Fruit fly (Drosophila melanogaster) whole organism, embryonic: ENCODE results near the gene Son.

Source experiments
- ATbp ChIP-seq: fragments of 200-800 bp; sonication (Bioruptor generic); optimal IDR thresholded peaks from 2 replicates; lab custom pipeline; 2017; ENCODE audit warnings: missing biosample characterization, mild to moderate bottlenecking, missing genetic modification characterization, missing genetic modification reagents
- Asciz ChIP-seq: fragments of 200-800 bp; sonication (Bioruptor generic); optimal IDR thresholded peaks from 2 replicates; lab custom pipeline; 2017; ENCODE audit warnings: missing biosample characterization, mild to moderate bottlenecking, missing genetic modification characterization, missing genetic modification reagents
- Atf-2 ChIP-seq: fragments of 200-800 bp; sonication (Bioruptor generic); optimal IDR thresholded peaks from 2 replicates; lab custom pipeline; 2016; ENCODE audit warnings: missing biosample characterization, missing genetic modification characterization
- B-H2 ChIP-seq: fragments of 200-800 bp; sonication (Bioruptor generic); optimal IDR thresholded peaks from 2 replicates; lab custom pipeline; 2018; ENCODE audit warnings: missing biosample characterization, mild to moderate bottlenecking, missing genetic modification characterization
- Bdp1 ChIP-seq: fragments of 200-800 bp; sonication (Bioruptor generic); optimal IDR thresholded peaks from 3 replicates; lab custom pipeline; 2016; ENCODE audit warnings: missing biosample characterization, missing genetic modification characterization
- CG10267 ChIP-seq: fragments of 200-800 bp; sonication (Bioruptor generic); optimal IDR thresholded peaks from 2 replicates; lab custom pipeline; 2018; ENCODE audit warnings: missing biosample characterization, mild to moderate bottlenecking, missing genetic modification characterization, moderate library complexity
- CG11504 ChIP-seq: fragments of 200-800 bp; sonication (Bioruptor generic); optimal IDR thresholded peaks from 3 replicates; lab custom pipeline; 2019; ENCODE audit warnings: missing biosample characterization, mild to moderate bottlenecking, missing genetic modification characterization, moderate library complexity
- CG11723 ChIP-seq: fragments of 200-800 bp; sonication (Bioruptor generic); optimal IDR thresholded peaks from 2 replicates; lab custom pipeline; 2017; ENCODE audit warnings: missing biosample characterization, mild to moderate bottlenecking, missing genetic modification characterization
- CG13775 ChIP-seq: fragments of 200-800 bp; sonication (Bioruptor generic); optimal IDR thresholded peaks from 3 replicates; lab custom pipeline; 2017; ENCODE audit warnings: missing biosample characterization, mild to moderate bottlenecking, missing genetic modification characterization
- CG15696 ChIP-seq: fragments of 200-800 bp; sonication (Bioruptor generic); optimal IDR thresholded peaks from 2 replicates; lab custom pipeline; 2019; ENCODE audit warnings: missing biosample characterization, mild to moderate bottlenecking, missing genetic modification characterization, moderate library complexity
- CG1603 ChIP-seq: fragments of 200-800 bp; sonication (Bioruptor generic); optimal IDR thresholded peaks from 2 replicates; lab custom pipeline; 2019; ENCODE audit warnings: missing biosample characterization, mild to moderate bottlenecking, missing genetic modification characterization, moderate library complexity
- CG16779 ChIP-seq: fragments of 200-800 bp; sonication (Bioruptor generic); IDR thresholded peaks from 2 replicates; pipeline ENCODE4 v1.3.6; 2022; ENCODE audit warnings: missing biosample characterization, missing genetic modification characterization
- CG17385 ChIP-seq: fragments of 200-800 bp; sonication (Bioruptor generic); optimal IDR thresholded peaks from 3 replicates; lab custom pipeline; 2018; ENCODE audit warnings: missing biosample characterization, mild to moderate bottlenecking, missing genetic modification characterization
- CG2129 ChIP-seq: fragments of 200-800 bp; sonication (Bioruptor generic); IDR thresholded peaks from 2 replicates; pipeline ENCODE4 v1.3.6; 2022; ENCODE audit warnings: missing biosample characterization, missing genetic modification characterization; ENCODE audit not compliant: partially characterized antibody
- CG3163 ChIP-seq: fragments of 200-800 bp; sonication (Bioruptor generic); optimal IDR thresholded peaks from 3 replicates; lab custom pipeline; 2016; ENCODE audit warnings: missing biosample characterization, missing genetic modification characterization
- CG33213 ChIP-seq: fragments of 200-800 bp; sonication (Bioruptor generic); optimal IDR thresholded peaks from 3 replicates; lab custom pipeline; 2016; ENCODE audit warnings: missing biosample characterization, missing genetic modification characterization
- CG3407 ChIP-seq: fragments of 200-800 bp; sonication (Bioruptor generic); optimal IDR thresholded peaks from 2 replicates; lab custom pipeline; 2018; ENCODE audit warnings: missing biosample characterization, mild to moderate bottlenecking, missing genetic modification characterization
- CG43689 ChIP-seq: fragments of 200-800 bp; sonication (Bioruptor generic); IDR thresholded peaks from 2 replicates; pipeline ENCODE4 v1.3.6; 2022; ENCODE audit warnings: missing biosample characterization, missing genetic modification characterization
- CHES-1-like ChIP-seq: fragments of 200-800 bp; sonication (Bioruptor generic); optimal IDR thresholded peaks from 2 replicates; lab custom pipeline; 2016; ENCODE audit warnings: missing biosample characterization, missing genetic modification characterization
- Dad ChIP-seq: fragments of 200-800 bp; sonication (Bioruptor generic); optimal IDR thresholded peaks from 3 replicates; lab custom pipeline; 2016; ENCODE audit warnings: missing biosample characterization, missing genetic modification characterization
- ERR ChIP-seq: fragments of 200-800 bp; sonication (Bioruptor generic); optimal IDR thresholded peaks from 2 replicates; lab custom pipeline; 2016; ENCODE audit warnings: missing biosample characterization, missing genetic modification characterization
- HLH4C ChIP-seq: fragments of 200-800 bp; sonication (Bioruptor generic); IDR thresholded peaks from 3 replicates; pipeline ENCODE4 v1.3.6; 2022; ENCODE audit warnings: missing biosample characterization, missing genetic modification characterization; ENCODE audit not compliant: partially characterized antibody
- Hmr ChIP-seq: fragments of 200-800 bp; sonication (Bioruptor generic); optimal IDR thresholded peaks from 3 replicates; lab custom pipeline; 2017; ENCODE audit warnings: mild to moderate bottlenecking, missing biosample characterization, missing genetic modification reagents, missing genetic modification characterization
- Hmx ChIP-seq: fragments of 200-800 bp; sonication (Bioruptor generic); optimal IDR thresholded peaks from 2 replicates; lab custom pipeline; 2016; ENCODE audit warnings: missing biosample characterization, missing genetic modification characterization
- Hr39 ChIP-seq: fragments of >200 bp; optimal IDR thresholded peaks from 2 replicates; lab custom pipeline; 2017
- Hr51 ChIP-seq, 2 experiments: fragments of 200-800 bp; sonication (Bioruptor generic); optimal IDR thresholded peaks; 2 replicates in 1 of 2; 3 replicates in 1 of 2; lab custom pipeline; 2016 to 2018; ENCODE audit warnings: missing biosample characterization in 2 of 2, missing genetic modification characterization in 2 of 2, mild to moderate bottlenecking in 1 of 2, moderate library complexity in 1 of 2
- Hsf ChIP-seq: fragments of 200-800 bp; sonication (Bioruptor generic); optimal IDR thresholded peaks from 3 replicates; lab custom pipeline; 2016; ENCODE audit warnings: missing biosample characterization, missing genetic modification characterization
- MESR4 ChIP-seq: fragments of 200-800 bp; sonication (Bioruptor generic); optimal IDR thresholded peaks from 2 replicates; lab custom pipeline; 2018; ENCODE audit warnings: missing biosample characterization, mild to moderate bottlenecking, missing genetic modification characterization, moderate library complexity
- Max ChIP-seq: fragments of 200-800 bp; sonication (Bioruptor generic); optimal IDR thresholded peaks from 2 replicates; lab custom pipeline; 2016; ENCODE audit warnings: missing biosample characterization, mild to moderate bottlenecking, missing genetic modification characterization
- NFAT ChIP-seq: fragments of 200-800 bp; sonication (Bioruptor generic); IDR thresholded peaks from 2 replicates; pipeline ENCODE4 v1.3.6; 2022; ENCODE audit warnings: missing biosample characterization, missing genetic modification characterization
- Nf-YC ChIP-seq: fragments of 200-800 bp; optimal IDR thresholded peaks from 3 replicates; lab custom pipeline; 2019; ENCODE audit warnings: missing biosample characterization, mild to moderate bottlenecking, missing genetic modification characterization, moderate library complexity
- Oli ChIP-seq: fragments of 200-800 bp; sonication (Bioruptor generic); optimal IDR thresholded peaks from 2 replicates; lab custom pipeline; 2018; ENCODE audit warnings: missing biosample characterization, mild to moderate bottlenecking, missing genetic modification characterization, moderate library complexity
- Sox100B ChIP-seq: fragments of 200-800 bp; sonication (Bioruptor generic); optimal IDR thresholded peaks from 3 replicates; lab custom pipeline; 2018; ENCODE audit warnings: missing biosample characterization, mild to moderate bottlenecking, missing genetic modification characterization
- Stat92E ChIP-seq, 3 experiments: fragments of >200 bp in 2 of 3; fragments of 200-800 bp in 1 of 3; sonication (Bioruptor generic) in 1 of 3; optimal IDR thresholded peaks; 2 replicates each; lab custom pipeline; 2017 to 2019; ENCODE audit warnings: missing biosample characterization in 3 of 3, missing genetic modification characterization in 3 of 3, mild to moderate bottlenecking in 1 of 3, moderate library complexity in 1 of 3
- Trl ChIP-seq, 3 experiments: fragments of >200 bp in 2 of 3; fragments of 200-800 bp in 1 of 3; sonication (Bioruptor generic) in 1 of 3; optimal IDR thresholded peaks; 2 replicates in 1 of 3; 3 replicates in 2 of 3; lab custom pipeline; 2016 to 2017; ENCODE audit warnings: missing biosample characterization in 1 of 3, missing genetic modification characterization in 1 of 3
- abd-A ChIP-seq: fragments of 200-800 bp; sonication (Bioruptor generic); optimal IDR thresholded peaks from 3 replicates; lab custom pipeline; 2019; ENCODE audit warnings: missing biosample characterization, mild to moderate bottlenecking, missing genetic modification characterization, moderate library complexity
- cad ChIP-seq: fragments of >200 bp; optimal IDR thresholded peaks from 2 replicates; lab custom pipeline; 2017; ENCODE audit warnings: missing biosample characterization, missing genetic modification characterization
- ci ChIP-seq: fragments of 200-800 bp; sonication (Bioruptor generic); IDR thresholded peaks from 3 replicates; pipeline ENCODE4 v1.3.6; 2022; ENCODE audit warnings: missing biosample characterization, missing genetic modification characterization
- crc ChIP-seq: fragments of 200-800 bp; sonication (Bioruptor generic); optimal IDR thresholded peaks from 2 replicates; lab custom pipeline; 2016; ENCODE audit warnings: missing biosample characterization, missing genetic modification characterization
- dati ChIP-seq: fragments of 200-800 bp; sonication (Bioruptor generic); IDR thresholded peaks from 2 replicates; pipeline ENCODE4 v1.3.6; 2022; ENCODE audit warnings: missing biosample characterization, missing genetic modification characterization
- esg ChIP-seq: fragments of 200-800 bp; sonication (Bioruptor generic); conservative IDR thresholded peaks from 2 replicates; pipeline ENCODE4 v1.3.6; 2022; ENCODE audit warnings: missing biosample characterization, missing genetic modification characterization
- gfzf ChIP-seq: fragments of 200-800 bp; sonication (Bioruptor generic); optimal IDR thresholded peaks from 2 replicates; lab custom pipeline; 2016; ENCODE audit warnings: missing biosample characterization, mild to moderate bottlenecking, missing genetic modification characterization, moderate library complexity
- grn ChIP-seq: fragments of 200-800 bp; sonication (Bioruptor generic); optimal IDR thresholded peaks from 3 replicates; lab custom pipeline; 2017; ENCODE audit warnings: missing biosample characterization, missing genetic modification characterization
- insv ChIP-seq, 2 experiments: fragments of 200-800 bp; sonication (Bioruptor generic); optimal IDR thresholded peaks; 3 replicates each; lab custom pipeline; 2016 to 2018; ENCODE audit warnings: missing biosample characterization in 2 of 2, missing genetic modification characterization in 2 of 2
- mam ChIP-seq: fragments of 200-800 bp; sonication (Bioruptor generic); optimal IDR thresholded peaks from 3 replicates; lab custom pipeline; 2016; ENCODE audit warnings: missing biosample characterization, missing genetic modification characterization
- pan ChIP-seq, 4 experiments: fragments of >200 bp in 3 of 4; fragments of 200-800 bp in 1 of 4; sonication (Bioruptor generic) in 1 of 4; optimal IDR thresholded peaks in 3 of 4; IDR thresholded peaks in 1 of 4; 2 replicates each; pipeline versions ENCODE4 v1.3.6 to Lab custom; 2017 to 2022; ENCODE audit warnings: missing biosample characterization in 2 of 4, missing genetic modification characterization in 2 of 4, mixed read lengths in 1 of 4
- ro ChIP-seq: fragments of 200-800 bp; sonication (Bioruptor generic); IDR thresholded peaks from 2 replicates; pipeline ENCODE4 v1.3.6; 2022; ENCODE audit warnings: missing biosample characterization, missing genetic modification characterization
- salm ChIP-seq: fragments of 200-800 bp; sonication (Bioruptor generic); optimal IDR thresholded peaks from 2 replicates; lab custom pipeline; 2018; ENCODE audit warnings: missing biosample characterization, mild to moderate bottlenecking, missing genetic modification characterization
- sd ChIP-seq: fragments of 200-800 bp; sonication (Bioruptor generic); optimal IDR thresholded peaks from 3 replicates; lab custom pipeline; 2018; ENCODE audit warnings: missing biosample characterization, mild to moderate bottlenecking, missing genetic modification characterization, moderate library complexity
- sug ChIP-seq: fragments of 200-800 bp; optimal IDR thresholded peaks from 2 replicates; lab custom pipeline; 2019; ENCODE audit warnings: missing biosample characterization, mild to moderate bottlenecking, missing genetic modification characterization, moderate library complexity

Son gene

dm6 chr3R:9581089-9581520 is 3.3 kb downstream of the Son start, which contains the start of gene CG8301 (continued):
- TF ChIP-seq CG11504 (tag; lab: Kevin White, UChicago) (no peak), Atf-2 (GFP tag; lab: Kevin White, UChicago) (no peak), CG13775 (GFP tag; lab: Kevin White, UChicago) (no peak), NFAT (GFP tag; lab: Robert Waterston, UW) (peak; percentile 16; the same call in 1 of the 2 replicates), Dad (GFP tag; lab: Kevin White, UChicago) (no peak), ro (no peak), crc (no peak), Sox100B (GFP tag; lab: Kevin White, UChicago) (no peak), Oli (tag; lab: Kevin White, UChicago) (peak; percentile 24), MESR4 (peak; percentile 4), sd (no peak), CG15696 (tag; lab: Kevin White, UChicago) (no peak), Hr51 (GFP tag; optimal IDR thresholded peaks at IDR 0.05; lab: Kevin White, UChicago) (peak in 1 of 2 experiments; percentile 62), Hmr (peak; percentile 49), CG11723 (GFP tag; lab: Kevin White, UChicago) (no peak), cad (no peak), salm (no peak), B-H2 (GFP tag; lab: Kevin White, UChicago) (no peak), insv (GFP tag; optimal IDR thresholded peaks at IDR 0.05; lab: Kevin White, UChicago) (no peak), sug (tag; lab: Kevin White, UChicago) (peak; percentile 9), ATbp (GFP tag; lab: Kevin White, UChicago) (peak; percentile 1), Hsf (GFP tag; lab: Kevin White, UChicago) (no peak), ci (GFP tag; lab: Robert Waterston, UW) (0 out of 3 replicates have a peak, but pooled peaks have one; percentile 37), ERR (peak; percentile 1), dati (GFP tag; lab: Robert Waterston, UW) (no peak), Hmx (GFP tag; lab: Kevin White, UChicago) (no peak), CG3407 (GFP tag; lab: Kevin White, UChicago) (no peak), Hr39 (lab: Kevin White, UChicago) (no peak), esg (GFP tag; lab: Robert Waterston, UW) (no peak), abd-A (tag; lab: Kevin White, UChicago) (no peak), CHES-1-like (GFP tag; lab: Kevin White, UChicago) (no peak), CG1603 (tag; lab: Kevin White, UChicago) (no peak), gfzf (GFP tag; lab: Kevin White, UChicago) (no peak), CG43689 (no peak), Nf-YC (peak; percentile 24), Bdp1 (GFP tag; lab: Kevin White, UChicago) (no peak), CG17385 (GFP tag; lab: Kevin White, UChicago) (peak; percentile 34), mam (GFP tag; lab: Kevin White, UChicago) (peak; percentile 24), grn (GFP tag; lab: Kevin White, UChicago) (no peak), CG33213 (GFP tag; lab: Kevin White, UChicago) (no peak), CG2129 (no peak), CG3163 (GFP tag; lab: Kevin White, UChicago) (no peak), Max (GFP tag; lab: Kevin White, UChicago) (no peak), Asciz (peak; percentile 34), CG16779 (peak; percentile 69; the same call in 1 of the 2 replicates), pan (optimal IDR thresholded peaks at IDR 0.05; lab: Kevin White, UChicago) (no peak), pan (GFP tag; optimal IDR thresholded peaks at IDR 0.05 in 1 of 2, IDR thresholded peaks at IDR 0.05 in 1 of 2) (peak in 1 of 2 experiments; percentile 40), Stat92E (GFP tag; optimal IDR thresholded peaks at IDR 0.05; lab: Kevin White, UChicago) (no peak), CG10267 (tag; lab: Kevin White, UChicago) (peak; percentile 12), Trl (optimal IDR thresholded peaks at IDR 0.05; lab: Kevin White, UChicago) (no peak), Trl (GFP tag; optimal IDR thresholded peaks at IDR 0.05; lab: Kevin White, UChicago) (no peak), HLH4C (GFP tag; lab: Robert Waterston, UW) (no peak)
